Worm (Caenorhabditis elegans): ENCODE data around the gene C52D10.3.

Gene C52D10.3

DNA sequence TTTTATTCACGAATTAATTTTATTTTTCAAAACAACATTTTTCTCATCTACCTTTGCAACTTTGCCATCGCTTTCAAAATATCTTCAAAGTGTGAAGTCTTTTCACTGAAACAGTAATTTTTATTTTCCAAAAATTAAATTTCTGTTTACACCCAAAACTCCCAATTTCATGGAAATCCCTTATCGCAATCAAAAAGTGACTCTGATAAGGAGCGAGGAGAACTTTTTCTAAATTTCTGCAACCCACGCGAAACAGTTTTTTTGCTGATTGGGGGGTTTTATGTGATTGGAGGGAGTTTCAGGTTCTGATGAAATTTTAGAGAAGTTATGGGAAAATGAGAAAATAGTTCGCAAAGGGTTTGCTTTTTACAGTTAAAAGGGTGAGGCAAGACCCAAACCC is 3.3 kb downstream of the C52D10.3 start:
- no peak for TF ChIP-seq dve-1 (tag; optimal IDR thresholded peaks at IDR 0.05)
- TF ChIP-seq mec-3 (tag; optimal IDR thresholded peaks at IDR 0.05; ENCODE audit: borderline replicate concordance), result no peak
- no peak for TF ChIP-seq dmd-4 (tag; optimal IDR thresholded peaks at IDR 0.05; ENCODE audit: borderline replicate concordance)
- no peak for TF ChIP-seq unc-86 (tag; optimal IDR thresholded peaks at IDR 0.05)
- no peak for TF ChIP-seq ama-1 (optimal IDR thresholded peaks at IDR 0.05)
- no peak for TF ChIP-seq lin-11 (tag; optimal IDR thresholded peaks at IDR 0.05)
- TF ChIP-seq fkh-10 (GFP tag; optimal IDR thresholded peaks at IDR 0.05), result no peak
- no peak for TF ChIP-seq eyg-1 (tag; optimal IDR thresholded peaks at IDR 0.05)
- TF ChIP-seq npax-4 (tag; optimal IDR thresholded peaks at IDR 0.05), result no peak
- TF ChIP-seq unc-42 (tag; optimal IDR thresholded peaks at IDR 0.05), result no peak
- no peak for TF ChIP-seq ref-2 (tag; optimal IDR thresholded peaks at IDR 0.05)
- TF ChIP-seq hlh-8 (tag; optimal IDR thresholded peaks at IDR 0.05), result no peak
- no peak for TF ChIP-seq odd-2 (tag; optimal IDR thresholded peaks at IDR 0.05)

DNA sequence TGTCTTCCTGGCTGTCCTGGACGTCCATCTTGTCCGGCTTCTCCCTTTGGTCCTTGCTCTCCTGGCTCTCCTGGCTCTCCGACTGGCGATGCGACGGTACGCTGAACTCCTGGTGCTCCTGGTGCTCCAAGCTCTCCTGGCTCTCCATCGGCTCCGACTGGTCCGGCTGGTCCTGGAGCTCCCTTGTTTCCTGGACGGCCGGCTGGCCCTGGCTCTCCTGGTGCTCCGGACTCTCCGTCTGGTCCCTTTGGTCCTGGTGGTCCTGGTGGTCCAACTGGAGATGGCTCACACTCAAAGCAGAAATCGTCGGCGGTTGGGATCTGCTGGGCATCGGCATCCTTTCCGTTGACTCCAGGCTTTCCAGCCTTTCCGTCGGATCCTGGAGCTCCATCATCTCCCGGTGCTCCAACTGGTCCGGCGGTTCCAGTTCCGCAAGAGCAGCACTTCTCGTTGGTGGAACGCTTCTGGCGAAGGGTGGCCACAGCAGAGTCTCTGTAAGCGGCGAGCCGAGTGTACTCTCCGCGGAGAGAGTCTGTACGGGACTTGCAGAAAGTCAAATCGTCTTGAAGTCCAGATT is 6.8 kb downstream of the C52D10.3 start:
- no peak for TF ChIP-seq lin-11 (tag; optimal IDR thresholded peaks at IDR 0.05)
- peak; percentile 9 for TF ChIP-seq fkh-6 (tag; optimal IDR thresholded peaks at IDR 0.05)
- TF ChIP-seq hlh-6 (tag; optimal IDR thresholded peaks at IDR 0.05), result peak; percentile 32

DNA sequence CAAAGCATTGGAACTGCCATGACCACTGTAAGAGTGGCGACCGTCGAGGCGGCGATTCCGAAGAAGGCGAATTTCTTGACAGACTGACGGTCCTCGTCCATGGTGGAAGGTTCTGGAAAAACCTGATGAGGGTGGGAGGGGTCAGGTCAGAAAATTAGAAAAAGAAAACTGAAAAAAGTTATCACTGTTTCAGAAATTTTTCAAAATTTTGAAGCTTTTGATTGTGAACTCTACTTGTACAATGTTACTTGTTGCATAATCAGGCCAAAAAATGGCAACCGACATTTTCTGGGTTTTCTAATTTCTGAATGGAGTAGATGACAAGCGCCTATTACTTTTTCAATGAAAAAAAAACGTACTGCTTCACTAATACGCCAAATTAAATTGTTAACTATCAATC is 7.4 kb downstream of the C52D10.3 start, which contains the start of gene col-138:
col-138 (minus strand) TSS at position 101 of the 400 bp plus-strand sequence.
- TF ChIP-seq pag-3 (tag; optimal IDR thresholded peaks at IDR 0.05; ENCODE audit: borderline replicate concordance) (no peak), ceh-9 (tag; optimal IDR thresholded peaks at IDR 0.05) (no peak)

DNA sequence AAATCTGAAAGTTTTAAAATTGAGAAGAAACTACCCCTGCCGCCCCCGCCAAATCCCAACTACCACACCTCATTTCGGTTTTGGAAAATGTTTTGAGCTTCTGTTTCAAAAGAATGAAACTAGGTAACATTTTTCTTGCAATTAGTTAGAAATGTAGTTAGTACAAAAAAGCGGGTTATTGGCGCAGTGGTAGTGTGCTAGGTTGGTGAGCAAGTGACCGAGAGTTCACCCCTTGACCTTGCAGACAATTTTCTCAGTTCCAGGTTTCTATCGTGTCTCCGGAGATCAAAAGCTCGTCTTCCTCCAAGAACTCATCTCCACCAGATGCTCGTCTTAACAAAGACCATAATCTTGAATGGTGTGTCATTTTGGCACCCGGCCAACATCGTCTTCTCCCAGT is 12.9 kb downstream of the C52D10.3 start:
- TF ChIP-seq ttx-3 (tag; optimal IDR thresholded peaks at IDR 0.05), result no peak
- TF ChIP-seq hlh-30 (tag; optimal IDR thresholded peaks at IDR 0.05; ENCODE audit: insufficient read depth), result no peak
- TF ChIP-seq mec-3 (tag; optimal IDR thresholded peaks at IDR 0.05; ENCODE audit: borderline replicate concordance), result no peak
- TF ChIP-seq hlh-6 (tag; optimal IDR thresholded peaks at IDR 0.05), result no peak
- TF ChIP-seq ceh-30 (tag; optimal IDR thresholded peaks at IDR 0.05), result no peak
- TF ChIP-seq pha-4 (tag; optimal IDR thresholded peaks at IDR 0.05), result no peak

DNA sequence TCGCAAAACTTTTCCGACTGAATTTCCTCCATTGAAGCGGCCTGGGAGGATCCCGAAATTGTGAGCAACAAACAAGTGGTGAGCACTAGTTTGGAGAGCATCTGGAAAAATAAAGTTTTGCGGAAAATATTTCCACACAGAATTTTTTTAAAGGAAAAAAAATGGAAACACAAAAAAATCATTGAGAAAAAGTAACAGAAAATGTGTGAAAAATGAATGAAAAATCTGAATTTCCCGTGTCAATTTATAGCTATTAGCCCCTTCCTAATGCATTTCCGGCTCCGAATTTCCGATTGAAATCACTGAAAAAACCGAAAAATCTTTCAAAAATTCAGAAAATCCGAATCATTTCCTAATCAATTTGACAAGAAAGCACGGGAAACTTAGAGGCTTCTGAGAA is 15.5 kb downstream of the C52D10.3 start, which contains the start of gene flp-17:
flp-17 (minus strand) TSS at position 101 of the 400 bp plus-strand sequence.
- TF ChIP-seq ttx-3 (tag; optimal IDR thresholded peaks at IDR 0.05) (no peak), che-1 (tag; optimal IDR thresholded peaks at IDR 0.05) (no peak), nhr-232 (tag; optimal IDR thresholded peaks at IDR 0.05) (no peak), pqm-1 (tag; optimal IDR thresholded peaks at IDR 0.05) (no peak), pag-3 (tag; optimal IDR thresholded peaks at IDR 0.05; ENCODE audit: borderline replicate concordance) (no peak), T23F11.4 (GFP tag; optimal IDR thresholded peaks at IDR 0.05) (no peak), ets-4 (tag; optimal IDR thresholded peaks at IDR 0.05) (no peak), unc-55 (GFP tag; optimal IDR thresholded peaks at IDR 0.05) (no peak)

DNA sequence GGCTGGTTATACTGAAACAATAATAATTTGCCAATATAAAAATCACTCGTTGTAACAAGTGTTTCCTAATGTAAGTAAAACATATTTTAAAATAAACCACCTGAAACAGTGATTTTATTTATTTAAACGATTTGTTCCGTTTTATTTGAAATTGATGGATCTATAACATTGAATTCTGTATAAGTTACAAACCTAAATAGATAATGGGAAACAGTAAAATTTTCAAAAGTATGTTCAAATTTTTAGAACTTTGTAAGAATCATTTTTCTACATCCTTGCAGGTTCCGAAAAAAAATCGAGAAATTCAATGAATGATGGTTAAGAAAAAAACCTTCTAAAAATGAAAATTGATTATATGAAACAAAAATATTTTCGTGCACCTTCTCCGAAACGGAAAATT is 17.2 kb downstream of the C52D10.3 start:
- TF ChIP-seq fax-1 (tag; optimal IDR thresholded peaks at IDR 0.05) (no peak), nfya-1 (tag; optimal IDR thresholded peaks at IDR 0.05) (no peak), lim-6 (tag; optimal IDR thresholded peaks at IDR 0.05) (no peak), ceh-45 (GFP tag; IDR thresholded peaks at IDR 0.05) (no peak), hlh-6 (tag; optimal IDR thresholded peaks at IDR 0.05) (no peak), syd-9 (tag; optimal IDR thresholded peaks at IDR 0.05) (no peak), odd-2 (tag; optimal IDR thresholded peaks at IDR 0.05) (no peak), ceh-6 (GFP tag; optimal IDR thresholded peaks at IDR 0.05) (no peak), ama-1 (optimal IDR thresholded peaks at IDR 0.05) (no peak), madf-2 (tag; optimal IDR thresholded peaks at IDR 0.05) (no peak)
